Fruit fly (Drosophila melanogaster): ENCODE results near the gene CG7886.
A peak's percentile ranks its signal among the peaks of the same experiment; 100 is the strongest.

CG7886 gene

dm6 chr3R:14649307-14650239 lies 7.2 kb upstream of the CG7886 start (continued):
- TF ChIP-seq CG4730 (GFP tag; IDR thresholded peaks at IDR 0.05) (no peak), dan (GFP tag; IDR thresholded peaks at IDR 0.05) (no peak), CG7987 (GFP tag; optimal IDR thresholded peaks at IDR 0.05) (no peak), CG12104 (GFP tag; optimal IDR thresholded peaks at IDR 0.05) (peak; percentile 50), CG1603 (tag; optimal IDR thresholded peaks at IDR 0.05) (no peak), Fer1 (GFP tag; optimal IDR thresholded peaks at IDR 0.05) (no peak), Rfx (GFP tag; IDR thresholded peaks at IDR 0.05) (no peak), bcd (GFP tag; optimal IDR thresholded peaks at IDR 0.05) (peak; percentile 19), CG14965 (GFP tag; optimal IDR thresholded peaks at IDR 0.05; ENCODE audit: borderline replicate concordance) (no peak), Xbp1 (GFP tag; optimal IDR thresholded peaks at IDR 0.05) (peak; percentile 31), Hsf (GFP tag; optimal IDR thresholded peaks at IDR 0.05) (peak; percentile 15), CG2712 (tag; optimal IDR thresholded peaks at IDR 0.05) (peak; percentile 16), ATbp (GFP tag; optimal IDR thresholded peaks at IDR 0.05) (peak; percentile 3), BtbVII (GFP tag; optimal IDR thresholded peaks at IDR 0.05) (peak; percentile 36), CG8924 (tag; optimal IDR thresholded peaks at IDR 0.05) (peak; percentile 29), psq (GFP tag; optimal IDR thresholded peaks at IDR 0.05) (peak; percentile 66), slp2 (GFP tag; optimal IDR thresholded peaks at IDR 0.05) (no peak), lilli (GFP tag; optimal IDR thresholded peaks at IDR 0.05) (peak; percentile 49), chinmo (GFP tag; IDR thresholded peaks at IDR 0.05; ENCODE audit: partially characterized antibody) (0 out of 4 replicates have a peak, but pooled peaks have one; percentile 9), Oli (tag; optimal IDR thresholded peaks at IDR 0.05) (no peak), nau (GFP tag; optimal IDR thresholded peaks at IDR 0.05) (no peak), CG8765 (GFP tag; IDR thresholded peaks at IDR 0.05) (no peak), Gug (GFP tag; IDR thresholded peaks at IDR 0.05) (no peak), tap (tag; optimal IDR thresholded peaks at IDR 0.05) (no peak), Asciz (GFP tag; optimal IDR thresholded peaks at IDR 0.05) (peak; percentile 24), CG16863 (GFP tag; optimal IDR thresholded peaks at IDR 0.05) (peak; percentile 14), gsb-n (tag; optimal IDR thresholded peaks at IDR 0.05) (no peak), CG11695 (GFP tag; IDR thresholded peaks at IDR 0.05) (0 out of 3 replicates have a peak, but pooled peaks have one; percentile 22), CG4707 (GFP tag; optimal IDR thresholded peaks at IDR 0.05) (no peak), Dip3 (GFP tag; optimal IDR thresholded peaks at IDR 0.05) (peak; percentile 2), HLH54F (GFP tag; optimal IDR thresholded peaks at IDR 0.05) (peak; percentile 17), Mrtf (GFP tag; IDR thresholded peaks at IDR 0.05) (no peak), wor (GFP tag; IDR thresholded peaks at IDR 0.05) (no peak), H2.0 (GFP tag; IDR thresholded peaks at IDR 0.05) (no peak), CG1024 (GFP tag; IDR thresholded peaks at IDR 0.05) (no peak), CG42726 (GFP tag; IDR thresholded peaks at IDR 0.05; ENCODE audit: partially characterized antibody) (no peak), CG3995 (GFP tag; optimal IDR thresholded peaks at IDR 0.05) (peak; percentile 9), CG18476 (GFP tag; optimal IDR thresholded peaks at IDR 0.05) (peak; percentile 12), CG17328 (GFP tag; IDR thresholded peaks at IDR 0.05) (0 out of 2 replicates have a peak, but pooled peaks have one; percentile 7), ttk (GFP tag; IDR thresholded peaks at IDR 0.05) (peak; percentile 10; the same call in 1 of the 2 replicates), ewg (GFP tag; optimal IDR thresholded peaks at IDR 0.05) (peak; percentile 23), CG1792 (GFP tag; optimal IDR thresholded peaks at IDR 0.05) (peak; percentile 18), Dek (tag; optimal IDR thresholded peaks at IDR 0.05) (peak; percentile 18), Elba2 (GFP tag; optimal IDR thresholded peaks at IDR 0.05) (no peak), Med (GFP tag) (peak; percentile 62), CG10267 (tag; optimal IDR thresholded peaks at IDR 0.05) (peak; percentile 4), Max (GFP tag; optimal IDR thresholded peaks at IDR 0.05) (peak; percentile 12), Fer3 (tag; optimal IDR thresholded peaks at IDR 0.05) (no peak)

Data from whole organism, embryonic.